Worm (Caenorhabditis elegans) whole organism, L4/young adult: ENCODE results near the gene T20B3.1.

Experiments
- W03F9.2 ChIP-seq: fragments of 150-350 bp; optimal IDR thresholded peaks from 2 replicates; lab custom pipeline; 2014; ENCODE audit warnings: missing biosample characterization, missing genetic modification characterization
- dao-5 ChIP-seq: sonication (generic microtip); optimal IDR thresholded peaks from 2 replicates; lab custom pipeline; 2016; ENCODE audit warnings: missing genotype, missing genetic modification characterization, moderate library complexity, missing compliant biosample characterization
- him-1 ChIP-seq: sonication (generic microtip); optimal IDR thresholded peaks from 2 replicates; lab custom pipeline; 2016; ENCODE audit warnings: missing genotype, missing genetic modification reagents, missing genetic modification characterization, missing compliant biosample characterization

DNA sequence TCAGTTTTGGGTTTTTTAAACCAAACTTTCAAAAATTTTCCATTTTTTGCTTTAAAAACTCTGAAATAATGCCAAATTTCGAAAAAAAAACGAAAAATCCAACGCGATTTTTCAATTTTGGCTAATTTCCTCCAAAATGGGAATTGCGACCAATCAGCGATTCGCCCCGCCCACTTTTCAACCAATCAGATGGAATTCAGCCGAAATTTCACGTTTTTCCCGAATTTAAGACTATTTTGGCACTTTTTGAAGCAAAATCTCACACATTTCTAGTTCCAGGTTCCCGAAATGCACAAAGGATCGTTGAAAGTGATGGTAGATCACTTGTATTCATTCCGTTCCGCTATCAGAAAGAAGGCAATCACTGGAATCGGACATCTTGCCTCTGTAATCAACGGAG lies 10.6 kb upstream of the T20B3.1 start:
- TF ChIP-seq him-1 (tag; lab: Kevin White, UChicago) (no peak), dao-5 (no peak), W03F9.2 (tag; lab: Kevin White, UChicago) (no peak)
